Worm (Caenorhabditis elegans) whole organism, late embryonic: ENCODE results near the gene pptr-2.

ENCODE experiments used
- C38D4.7 ChIP-seq: fragments of 200-800 bp; sonication (Bioruptor generic); optimal IDR thresholded peaks from 2 replicates; lab custom pipeline; 2018; ENCODE audit warnings: mild to moderate bottlenecking, missing genetic modification characterization, moderate library complexity, missing compliant biosample characterization
- ceh-18 ChIP-seq: sonication (generic microtip); optimal IDR thresholded peaks from 2 replicates; lab custom pipeline; 2016; ENCODE audit warnings: missing genetic modification characterization, missing compliant biosample characterization
- ceh-24 ChIP-seq: sonication (generic microtip); optimal IDR thresholded peaks from 2 replicates; lab custom pipeline; 2016; ENCODE audit warnings: mild to moderate bottlenecking, missing genetic modification characterization, missing compliant biosample characterization
- ceh-30 ChIP-seq: fragments of 150-350 bp; optimal IDR thresholded peaks from 2 replicates; lab custom pipeline; 2014; ENCODE audit warnings: missing biosample characterization, missing genetic modification characterization
- ceh-6 ChIP-seq: fragments of 200-800 bp; sonication (Bioruptor generic); optimal IDR thresholded peaks from 2 replicates; lab custom pipeline; 2018; ENCODE audit warnings: mild to moderate bottlenecking, missing genetic modification characterization, missing compliant biosample characterization
- dve-1 ChIP-seq: sonication (generic microtip); optimal IDR thresholded peaks from 2 replicates; lab custom pipeline; 2017; ENCODE audit warnings: antibody characterized with exemption, mild to moderate bottlenecking, missing genetic modification characterization, missing compliant biosample characterization
- ets-4 ChIP-seq: sonication (generic microtip); optimal IDR thresholded peaks from 2 replicates; lab custom pipeline; 2016; ENCODE audit warnings: missing genetic modification characterization, missing compliant biosample characterization
- eyg-1 ChIP-seq: sonication (generic microtip); optimal IDR thresholded peaks from 2 replicates; lab custom pipeline; 2016; ENCODE audit warnings: missing genotype, missing genetic modification characterization, missing compliant biosample characterization
- hlh-13 ChIP-seq: fragments of 200-800 bp; sonication (Bioruptor generic); optimal IDR thresholded peaks from 2 replicates; lab custom pipeline; 2018; ENCODE audit warnings: mild to moderate bottlenecking, missing genetic modification characterization, missing compliant biosample characterization
- pqm-1 ChIP-seq: sonication (generic microtip); optimal IDR thresholded peaks from 2 replicates; lab custom pipeline; 2016; ENCODE audit warnings: missing genetic modification characterization, missing compliant biosample characterization
- rnt-1 ChIP-seq: sonication (generic microtip); optimal IDR thresholded peaks from 2 replicates; lab custom pipeline; 2016; ENCODE audit warnings: missing genetic modification characterization, missing compliant biosample characterization
- tbx-2 ChIP-seq: sonication (generic microtip); optimal IDR thresholded peaks from 2 replicates; lab custom pipeline; 2016; ENCODE audit warnings: missing genetic modification characterization, missing compliant biosample characterization
- ttx-3 ChIP-seq: sonication (generic microtip); optimal IDR thresholded peaks from 2 replicates; lab custom pipeline; 2016; ENCODE audit warnings: missing genetic modification reagents, missing genetic modification characterization, missing compliant biosample characterization
- unc-55 ChIP-seq: sonication (generic microtip); optimal IDR thresholded peaks from 2 replicates; lab custom pipeline; 2017; ENCODE audit warnings: missing biosample characterization, missing genetic modification reagents, missing genetic modification characterization

- TF ChIP-seq pqm-1 (tag; lab: Kevin White, UChicago) (no peak), ceh-18 (tag; lab: Kevin White, UChicago) (no peak), C38D4.7 (GFP tag; lab: Kevin White, UChicago) (no peak), ttx-3 (no peak), ceh-24 (no peak), unc-55 (GFP tag; lab: Kevin White, UChicago) (no peak), hlh-13 (GFP tag; lab: Kevin White, UChicago) (no peak), dve-1 (tag; lab: Kevin White, UChicago) (no peak), ceh-6 (GFP tag; lab: Kevin White, UChicago) (no peak), rnt-1 (tag; lab: Kevin White, UChicago) (no peak), tbx-2 (tag; lab: Kevin White, UChicago) (no peak), ets-4 (no peak), ceh-30 (no peak), eyg-1 (tag; lab: Kevin White, UChicago) (no peak)
Measured at ce11 chrV:10991789-10992188, 42.9 kb downstream of the pptr-2 start, which contains the start of gene frpr-9.
